Worm (Caenorhabditis elegans): ENCODE measurements around the gene fbxa-94.

The fbxa-94 gene

ce11 chrV:15563985-15564384 is 8.7 kb upstream of the fbxa-94 start (continued):
- TF ChIP-seq tag-97 (GFP tag; IDR thresholded peaks at IDR 0.05) (no peak), unc-62 (GFP tag; optimal IDR thresholded peaks at IDR 0.05 in 1 of 2) (no peak), unc-62 (tag; optimal IDR thresholded peaks at IDR 0.05) (no peak), ZK546.5 (tag; optimal IDR thresholded peaks at IDR 0.05) (no peak), vab-7 (GFP tag; IDR thresholded peaks at IDR 0.05) (no peak), nhr-10 (tag; optimal IDR thresholded peaks at IDR 0.05) (peak; percentile 34), spr-1 (tag; optimal IDR thresholded peaks at IDR 0.05) (no peak), fos-1 (tag; optimal IDR thresholded peaks at IDR 0.05) (no peak), daf-12 (tag; optimal IDR thresholded peaks at IDR 0.05) (no peak), mep-1 (tag; optimal IDR thresholded peaks at IDR 0.05) (peak; percentile 53), mdt-29 (GFP tag; IDR thresholded peaks at IDR 0.05) (no peak), fkh-10 (GFP tag; optimal IDR thresholded peaks at IDR 0.05) (no peak), lin-29 (GFP tag; IDR thresholded peaks at IDR 0.05) (no peak), egl-43 (GFP tag; IDR thresholded peaks at IDR 0.05) (no peak), arid-1 (GFP tag; conservative IDR thresholded peaks at IDR 0.05) (no peak), nhr-11 (tag; optimal IDR thresholded peaks at IDR 0.05) (peak; percentile 40), T20F7.1 (GFP tag; optimal IDR thresholded peaks at IDR 0.05) (no peak), ceh-82 (tag; optimal IDR thresholded peaks at IDR 0.05) (no peak), ces-1 (GFP tag; optimal IDR thresholded peaks at IDR 0.05) (no peak), zfp-2 (tag; optimal IDR thresholded peaks at IDR 0.05) (no peak), nhr-76 (tag; optimal IDR thresholded peaks at IDR 0.05) (no peak), ztf-11 (tag; optimal IDR thresholded peaks at IDR 0.05) (no peak), lim-7 (GFP tag; IDR thresholded peaks at IDR 0.05) (no peak), hlh-11 (tag; optimal IDR thresholded peaks at IDR 0.05) (peak; percentile 76), skn-1 (tag; optimal IDR thresholded peaks at IDR 0.05) (no peak), F26F4.8 (GFP tag; conservative IDR thresholded peaks at IDR 0.05) (no peak), hif-1 (tag; optimal IDR thresholded peaks at IDR 0.05) (peak in 1 of 2 experiments; percentile 28), mes-2 (tag; optimal IDR thresholded peaks at IDR 0.05; ENCODE audit: poor library complexity, severe bottlenecking) (peak; percentile 50), ceh-44 (GFP tag; IDR thresholded peaks at IDR 0.05) (no peak), Y75B8A.6 (GFP tag; IDR thresholded peaks at IDR 0.05) (no peak), zip-2 (tag; optimal IDR thresholded peaks at IDR 0.05) (no peak), lsy-2 (tag; optimal IDR thresholded peaks at IDR 0.05) (peak in 1 of 2 experiments; percentile 26), lin-15B (tag; optimal IDR thresholded peaks at IDR 0.05) (no peak), snpc-4 (tag; optimal IDR thresholded peaks at IDR 0.05) (no peak), zag-1 (tag; optimal IDR thresholded peaks at IDR 0.05) (no peak), ceh-62 (tag; optimal IDR thresholded peaks at IDR 0.05) (no peak), tra-1 (GFP tag; IDR thresholded peaks at IDR 0.05) (0 out of 2 replicates have a peak, but pooled peaks have one; percentile 36), nhr-28 (tag; optimal IDR thresholded peaks at IDR 0.05) (peak; percentile 79), F10B5.3 (tag; optimal IDR thresholded peaks at IDR 0.05) (no peak), dve-1 (tag; optimal IDR thresholded peaks at IDR 0.05; ENCODE audit: insufficient read depth) (peak; percentile 57), duxl-1 (tag; optimal IDR thresholded peaks at IDR 0.05; ENCODE audit: poor library complexity) (no peak), unc-39 (tag; optimal IDR thresholded peaks at IDR 0.05) (no peak), ctbp-1 (GFP tag; IDR thresholded peaks at IDR 0.05) (no peak), ama-1 (optimal IDR thresholded peaks at IDR 0.05) (no peak), sdz-12 (GFP tag; optimal IDR thresholded peaks at IDR 0.05) (no peak), ceh-32 (tag; optimal IDR thresholded peaks at IDR 0.05; ENCODE audit: poor library complexity) (no peak), nhr-6 (tag; optimal IDR thresholded peaks at IDR 0.05) (no peak), hlh-30 (tag; optimal IDR thresholded peaks at IDR 0.05; ENCODE audit: insufficient read depth) (peak; percentile 35), Y5F2A.4 (GFP tag; optimal IDR thresholded peaks at IDR 0.05) (no peak), F37D6.2 (tag; optimal IDR thresholded peaks at IDR 0.05) (no peak), F49E8.2 (tag; optimal IDR thresholded peaks at IDR 0.05; ENCODE audit: borderline replicate concordance) (no peak), unc-130 (GFP tag; optimal IDR thresholded peaks at IDR 0.05) (no peak), madf-5 (GFP tag; IDR thresholded peaks at IDR 0.05) (no peak)

Data from whole organism, L4 larva.